Fruit fly (Drosophila melanogaster) whole organism, embryonic: ENCODE measurements around the gene CG13024.
A peak's percentile ranks its signal among the peaks of the same experiment; 100 is the strongest.

Experiments
- Bgb ChIP-seq: fragments of 200-800 bp; sonication (Bioruptor generic); IDR thresholded peaks from 2 replicates; pipeline ENCODE4 v1.3.6; 2022; ENCODE audit warnings: missing biosample characterization, missing genetic modification characterization; ENCODE audit not compliant: partially characterized antibody
- CG10209 ChIP-seq: fragments of 200-800 bp; sonication (Bioruptor generic); optimal IDR thresholded peaks from 3 replicates; lab custom pipeline; 2017; ENCODE audit warnings: missing biosample characterization, mild to moderate bottlenecking, missing genetic modification characterization, missing genetic modification reagents
- CG10366 ChIP-seq: fragments of 200-800 bp; sonication (Bioruptor generic); IDR thresholded peaks from 2 replicates; pipeline ENCODE4 v1.3.6; 2022; ENCODE audit warnings: missing biosample characterization, missing genetic modification characterization
- CG10979 ChIP-seq: fragments of 200-800 bp; sonication (Bioruptor generic); optimal IDR thresholded peaks from 2 replicates; lab custom pipeline; 2018; ENCODE audit warnings: missing biosample characterization, mild to moderate bottlenecking, missing genetic modification characterization, moderate library complexity
- CG12155 ChIP-seq: fragments of 200-800 bp; sonication (Bioruptor generic); optimal IDR thresholded peaks from 3 replicates; lab custom pipeline; 2016; ENCODE audit warnings: missing biosample characterization, missing genetic modification characterization
- CG14860 ChIP-seq: fragments of 200-800 bp; sonication (Bioruptor generic); IDR thresholded peaks from 3 replicates; pipeline ENCODE4 v1.3.6; 2022; ENCODE audit warnings: missing biosample characterization, missing genetic modification characterization; ENCODE audit not compliant: partially characterized antibody
- CG15269 ChIP-seq: fragments of 200-800 bp; sonication (Bioruptor generic); optimal IDR thresholded peaks from 2 replicates; lab custom pipeline; 2018; ENCODE audit warnings: missing biosample characterization, mild to moderate bottlenecking, missing genetic modification characterization, moderate library complexity
- CG30403 ChIP-seq: fragments of 200-800 bp; sonication (Bioruptor generic); optimal IDR thresholded peaks from 3 replicates; lab custom pipeline; 2016; ENCODE audit warnings: missing biosample characterization, missing genetic modification characterization
- CG30431 ChIP-seq: fragments of 200-800 bp; sonication (Bioruptor generic); optimal IDR thresholded peaks from 2 replicates; lab custom pipeline; 2017; ENCODE audit warnings: missing biosample characterization, missing genetic modification characterization
- CG3847 ChIP-seq: fragments of 200-800 bp; sonication (Bioruptor generic); IDR thresholded peaks from 2 replicates; pipeline ENCODE4 v1.3.6; 2022; ENCODE audit warnings: missing biosample characterization, missing genetic modification characterization
- CG4282 ChIP-seq: fragments of 200-800 bp; sonication (Bioruptor generic); optimal IDR thresholded peaks from 2 replicates; lab custom pipeline; 2016; ENCODE audit warnings: missing biosample characterization, missing genetic modification characterization
- CG4328 ChIP-seq: fragments of 200-800 bp; sonication (Bioruptor generic); optimal IDR thresholded peaks from 3 replicates; lab custom pipeline; 2017; ENCODE audit warnings: missing biosample characterization, missing genetic modification reagents, missing genetic modification characterization
- CG4404 ChIP-seq: fragments of 200-800 bp; sonication (Bioruptor generic); IDR thresholded peaks from 2 replicates; pipeline ENCODE4 v1.3.6; 2022; ENCODE audit warnings: missing biosample characterization, missing genetic modification characterization
- CG4707 ChIP-seq: fragments of 200-800 bp; sonication (Bioruptor generic); optimal IDR thresholded peaks from 2 replicates; lab custom pipeline; 2018; ENCODE audit warnings: missing biosample characterization, mild to moderate bottlenecking, missing genetic modification characterization, moderate library complexity
- CG4854 ChIP-seq: fragments of 200-800 bp; sonication (Bioruptor generic); optimal IDR thresholded peaks from 2 replicates; lab custom pipeline; 2016; ENCODE audit warnings: missing biosample characterization, missing genetic modification characterization, inconsistent platforms
- CG6175 ChIP-seq: fragments of 200-800 bp; sonication (Bioruptor generic); IDR thresholded peaks from 3 replicates; pipeline ENCODE4 v1.3.6; 2022; ENCODE audit warnings: missing biosample characterization, missing genetic modification characterization
- CG6254 ChIP-seq: fragments of 200-800 bp; sonication (Bioruptor generic); optimal IDR thresholded peaks from 3 replicates; lab custom pipeline; 2017; ENCODE audit warnings: mild to moderate bottlenecking, missing biosample characterization, missing genetic modification reagents, missing genetic modification characterization
- CG7372 ChIP-seq: fragments of 200-800 bp; sonication (Bioruptor generic); IDR thresholded peaks from 2 replicates; pipeline ENCODE4 v1.3.6; 2022; ENCODE audit warnings: missing biosample characterization, missing genetic modification characterization
- CG7928 ChIP-seq: fragments of 200-800 bp; sonication (Bioruptor generic); optimal IDR thresholded peaks from 2 replicates; lab custom pipeline; 2017; ENCODE audit warnings: missing biosample characterization, mild to moderate bottlenecking, missing genetic modification characterization
- CG9609 ChIP-seq: fragments of 200-800 bp; sonication (Bioruptor generic); optimal IDR thresholded peaks from 3 replicates; lab custom pipeline; 2016; ENCODE audit warnings: missing biosample characterization, missing genetic modification characterization
- CG9727 ChIP-seq: fragments of 200-800 bp; sonication (Bioruptor generic); optimal IDR thresholded peaks from 3 replicates; lab custom pipeline; 2017; ENCODE audit warnings: missing biosample characterization, mild to moderate bottlenecking, missing genetic modification characterization
- Dip2 ChIP-seq: fragments of 200-800 bp; sonication (Bioruptor generic); IDR thresholded peaks from 2 replicates; pipeline ENCODE4 v1.3.6; 2022; ENCODE audit warnings: missing biosample characterization, missing genetic modification characterization
- Doc3 ChIP-seq: fragments of 200-800 bp; sonication (Bioruptor generic); IDR thresholded peaks from 3 replicates; pipeline ENCODE4 v1.3.6; 2022; ENCODE audit warnings: missing biosample characterization, missing genetic modification characterization; ENCODE audit not compliant: partially characterized antibody
- HHEX ChIP-seq: fragments of 200-800 bp; sonication (Bioruptor generic); optimal IDR thresholded peaks from 3 replicates; lab custom pipeline; 2017; ENCODE audit warnings: missing biosample characterization, mild to moderate bottlenecking, missing genetic modification characterization, missing genetic modification reagents
- Hsf ChIP-seq: fragments of 200-800 bp; sonication (Bioruptor generic); optimal IDR thresholded peaks from 3 replicates; lab custom pipeline; 2016; ENCODE audit warnings: missing biosample characterization, missing genetic modification characterization
- NC2α ChIP-seq: fragments of 200-800 bp; sonication (Bioruptor generic); optimal IDR thresholded peaks from 2 replicates; lab custom pipeline; 2016; ENCODE audit warnings: missing biosample characterization, missing genetic modification characterization
- NC2β ChIP-seq: fragments of 200-800 bp; sonication (Bioruptor generic); optimal IDR thresholded peaks from 2 replicates; lab custom pipeline; 2016; ENCODE audit warnings: missing biosample characterization, missing genetic modification characterization
- Oaz ChIP-seq: fragments of 200-800 bp; sonication (Bioruptor generic); IDR thresholded peaks from 2 replicates; pipeline ENCODE4 v1.3.6; 2022; ENCODE audit warnings: missing biosample characterization, missing genetic modification characterization
- Rfx ChIP-seq: fragments of 200-800 bp; sonication (Bioruptor generic); IDR thresholded peaks from 2 replicates; pipeline ENCODE4 v1.3.6; 2022; ENCODE audit warnings: missing biosample characterization, missing genetic modification characterization
- Rx ChIP-seq: fragments of 200-800 bp; sonication (Bioruptor generic); IDR thresholded peaks from 2 replicates; pipeline ENCODE4 v1.3.6; 2022; ENCODE audit warnings: missing biosample characterization, missing genetic modification characterization
- TFAM ChIP-seq: fragments of 200-800 bp; sonication (Bioruptor generic); optimal IDR thresholded peaks from 2 replicates; lab custom pipeline; 2017; ENCODE audit warnings: missing biosample characterization, missing genetic modification characterization, inconsistent platforms
- Trl ChIP-seq, 3 experiments: fragments of >200 bp in 2 of 3; fragments of 200-800 bp in 1 of 3; sonication (Bioruptor generic) in 1 of 3; optimal IDR thresholded peaks; 2 replicates in 1 of 3; 3 replicates in 2 of 3; lab custom pipeline; 2016 to 2017; ENCODE audit warnings: missing biosample characterization in 1 of 3, missing genetic modification characterization in 1 of 3
- ab ChIP-seq: fragments of 200-800 bp; sonication (Bioruptor generic); optimal IDR thresholded peaks from 2 replicates; lab custom pipeline; 2016; ENCODE audit warnings: missing biosample characterization, missing genetic modification characterization
- ac ChIP-seq: fragments of 200-800 bp; sonication (Bioruptor generic); optimal IDR thresholded peaks from 3 replicates; lab custom pipeline; 2017; ENCODE audit warnings: missing biosample characterization, mild to moderate bottlenecking, missing genetic modification characterization
- btn ChIP-seq: fragments of 200-800 bp; sonication (Bioruptor generic); optimal IDR thresholded peaks from 2 replicates; lab custom pipeline; 2016; ENCODE audit warnings: missing biosample characterization, missing genetic modification characterization
- caup ChIP-seq: fragments of 200-800 bp; sonication (Bioruptor generic); optimal IDR thresholded peaks from 3 replicates; lab custom pipeline; 2017; ENCODE audit warnings: missing biosample characterization, mild to moderate bottlenecking, missing genetic modification characterization, moderate library complexity; ENCODE audit not compliant: severe bottlenecking
- dmrt99B ChIP-seq: fragments of 200-800 bp; sonication (Bioruptor generic); optimal IDR thresholded peaks from 2 replicates; lab custom pipeline; 2018; ENCODE audit warnings: missing biosample characterization, mild to moderate bottlenecking, missing genetic modification characterization, moderate library complexity
- fu2 ChIP-seq: fragments of 200-800 bp; sonication (Bioruptor generic); optimal IDR thresholded peaks from 2 replicates; lab custom pipeline; 2016; ENCODE audit warnings: missing biosample characterization, missing genetic modification characterization
- h ChIP-seq: fragments of >200 bp; optimal IDR thresholded peaks from 2 replicates; lab custom pipeline; 2017
- kay ChIP-seq: fragments of 200-800 bp; sonication (Bioruptor generic); optimal IDR thresholded peaks from 2 replicates; lab custom pipeline; 2016; ENCODE audit warnings: missing biosample characterization, missing genetic modification characterization
- knrl ChIP-seq: fragments of 200-800 bp; sonication (Bioruptor generic); IDR thresholded peaks from 3 replicates; pipeline ENCODE4 v1.3.6; 2022; ENCODE audit warnings: missing biosample characterization, missing genetic modification characterization; ENCODE audit not compliant: partially characterized antibody
- lab ChIP-seq: fragments of 200-800 bp; sonication (Bioruptor generic); optimal IDR thresholded peaks from 3 replicates; lab custom pipeline; 2017; ENCODE audit warnings: missing biosample characterization, missing genetic modification characterization, mild to moderate bottlenecking, moderate library complexity, missing genetic modification reagents
- lov ChIP-seq, 2 experiments: fragments of 200-800 bp in 1 of 2; fragments of >200 bp in 1 of 2; sonication (Bioruptor generic) in 1 of 2; IDR thresholded peaks in 1 of 2; optimal IDR thresholded peaks in 1 of 2; 2 replicates in 1 of 2; 3 replicates in 1 of 2; pipeline versions ENCODE4 v1.3.6 to Lab custom; 2017 to 2022; ENCODE audit warnings: missing biosample characterization in 1 of 2, missing genetic modification characterization in 1 of 2
- maf-S ChIP-seq: fragments of 200-800 bp; sonication (Bioruptor generic); optimal IDR thresholded peaks from 2 replicates; lab custom pipeline; 2016; ENCODE audit warnings: missing biosample characterization, missing genetic modification characterization
- onecut ChIP-seq: fragments of 200-800 bp; sonication (Bioruptor generic); IDR thresholded peaks from 2 replicates; pipeline ENCODE4 v1.3.6; 2022; ENCODE audit warnings: missing biosample characterization, missing genetic modification characterization
- peb ChIP-seq: fragments of 200-800 bp; sonication (Bioruptor generic); IDR thresholded peaks from 2 replicates; pipeline ENCODE4 v1.3.6; 2022; ENCODE audit warnings: missing biosample characterization, missing genetic modification characterization
- pita ChIP-seq: fragments of 200-800 bp; sonication (Bioruptor generic); optimal IDR thresholded peaks from 2 replicates; lab custom pipeline; 2017; ENCODE audit warnings: missing biosample characterization, mild to moderate bottlenecking, missing genetic modification characterization
- rib ChIP-seq: fragments of 200-800 bp; sonication (Bioruptor generic); IDR thresholded peaks from 2 replicates; pipeline ENCODE4 v1.3.6; 2022; ENCODE audit warnings: missing biosample characterization, missing genetic modification characterization
- tio ChIP-seq: fragments of 200-800 bp; sonication (Bioruptor generic); optimal IDR thresholded peaks from 2 replicates; lab custom pipeline; 2017; ENCODE audit warnings: missing biosample characterization, missing genetic modification characterization, inconsistent platforms
- tx ChIP-seq: fragments of 200-800 bp; sonication (Bioruptor generic); optimal IDR thresholded peaks from 2 replicates; lab custom pipeline; 2016; ENCODE audit warnings: missing biosample characterization, missing genetic modification characterization

The CG13024 gene

dm6 chr3L:16872487-16872955 lies 43.6 kb upstream of the CG13024 start (continued):
- TF ChIP-seq CG30431 (GFP tag; lab: Kevin White, UChicago), result no peak
- TF ChIP-seq TFAM, result no peak
- no peak for TF ChIP-seq CG4328 (GFP tag; lab: Kevin White, UChicago)
- TF ChIP-seq Hsf, result peak; percentile 75
- 0 out of 2 replicates have a peak, but pooled peaks have one; percentile 24 for TF ChIP-seq Oaz
- TF ChIP-seq ac (GFP tag; lab: Kevin White, UChicago), result no peak
- TF ChIP-seq CG7928 (GFP tag; lab: Kevin White, UChicago), result peak; percentile 28
- no peak for TF ChIP-seq CG4404 (GFP tag; lab: Robert Waterston, UW)
- TF ChIP-seq h (lab: Kevin White, UChicago), result no peak
- TF ChIP-seq CG10979, result peak; percentile 70
- peak; percentile 25; the same call in 1 of the 2 replicates for TF ChIP-seq CG3847 (GFP tag; lab: Robert Waterston, UW)
- peak; percentile 87 for TF ChIP-seq dmrt99B (tag; lab: Kevin White, UChicago)
- TF ChIP-seq Trl (optimal IDR thresholded peaks at IDR 0.05; lab: Kevin White, UChicago), result no peak
- TF ChIP-seq Trl (GFP tag; optimal IDR thresholded peaks at IDR 0.05; lab: Kevin White, UChicago), result peak; percentile 53
- no peak for TF ChIP-seq Doc3 (GFP tag; lab: Robert Waterston, UW)
- TF ChIP-seq tx (GFP tag; lab: Kevin White, UChicago), result peak; percentile 46
- no peak for TF ChIP-seq btn
- no peak for TF ChIP-seq CG4282 (GFP tag; lab: Kevin White, UChicago)
- 0 out of 2 replicates have a peak, but pooled peaks have one; percentile 30 for TF ChIP-seq CG7372
- TF ChIP-seq rib, result peak; percentile 53; the same call in 1 of the 2 replicates
- TF ChIP-seq lov (optimal IDR thresholded peaks at IDR 0.05; lab: Kevin White, UChicago), result no peak
- no peak for TF ChIP-seq lov (GFP tag; IDR thresholded peaks at IDR 0.05; lab: Robert Waterston, UW)
- TF ChIP-seq tio, result peak; percentile 75
- peak; percentile 52 for TF ChIP-seq maf-S (GFP tag; lab: Kevin White, UChicago)
- TF ChIP-seq Rfx (GFP tag; lab: Robert Waterston, UW), result peak; percentile 54
- TF ChIP-seq CG9609 (GFP tag; lab: Kevin White, UChicago), result peak; percentile 39
- TF ChIP-seq fu2 (GFP tag; lab: Kevin White, UChicago), result peak; percentile 41
- TF ChIP-seq Bgb (GFP tag; lab: Robert Waterston, UW), result no peak
- TF ChIP-seq CG14860 (GFP tag; lab: Robert Waterston, UW), result no peak
- peak; percentile 76 for TF ChIP-seq HHEX (GFP tag; lab: Kevin White, UChicago)
- TF ChIP-seq Rx (GFP tag; lab: Robert Waterston, UW), result peak; percentile 37; the same call in 1 of the 2 replicates
- 0 out of 3 replicates have a peak, but pooled peaks have one; percentile 7 for TF ChIP-seq CG6175
- TF ChIP-seq NC2α, result no peak
- peak; percentile 46 for TF ChIP-seq CG12155
- no peak for TF ChIP-seq onecut (GFP tag; lab: Robert Waterston, UW)
- peak; percentile 29 for TF ChIP-seq CG4854 (GFP tag; lab: Kevin White, UChicago)
- TF ChIP-seq CG4707 (GFP tag; lab: Kevin White, UChicago), result no peak
- peak; percentile 78 for TF ChIP-seq CG10209 (GFP tag; lab: Kevin White, UChicago)
- peak; percentile 78 for TF ChIP-seq lab (GFP tag; lab: Kevin White, UChicago)
- TF ChIP-seq NC2β (GFP tag; lab: Kevin White, UChicago), result peak; percentile 8
- TF ChIP-seq Dip2 (GFP tag; lab: Robert Waterston, UW), result no peak
- TF ChIP-seq ab, result no peak
- TF ChIP-seq CG6254 (GFP tag; lab: Kevin White, UChicago), result peak; percentile 50
- TF ChIP-seq pita (GFP tag; lab: Kevin White, UChicago), result no peak
- peak; percentile 62 for TF ChIP-seq CG9727 (GFP tag; lab: Kevin White, UChicago)
- TF ChIP-seq peb (GFP tag; lab: Robert Waterston, UW), result no peak
- TF ChIP-seq knrl (GFP tag; lab: Robert Waterston, UW), result no peak
- 0 out of 2 replicates have a peak, but pooled peaks have one; percentile 35 for TF ChIP-seq CG10366 (GFP tag; lab: Robert Waterston, UW)
- TF ChIP-seq caup (GFP tag; lab: Kevin White, UChicago), result peak; percentile 58
- peak; percentile 74 for TF ChIP-seq CG30403 (GFP tag; lab: Kevin White, UChicago)
- peak; percentile 83 for TF ChIP-seq CG15269
- TF ChIP-seq kay, result no peak
